Fruit fly (Drosophila melanogaster) whole organism, adult: ENCODE results near the gene mu2.

Source experiments
- CG11617 ChIP-seq: fragments of 200-800 bp; sonication (Bioruptor generic); optimal IDR thresholded peaks from 2 replicates; lab custom pipeline; 2017; ENCODE audit warnings: mild to moderate bottlenecking, missing biosample characterization, missing genetic modification reagents, missing genetic modification characterization
- CG12768 ChIP-seq: fragments of 200-800 bp; sonication (Bioruptor generic); optimal IDR thresholded peaks from 2 replicates; lab custom pipeline; 2017; ENCODE audit warnings: missing biosample characterization, missing genetic modification characterization, mild to moderate bottlenecking, moderate library complexity, missing genetic modification reagents
- CG14711 ChIP-seq: fragments of 200-800 bp; sonication (Bioruptor generic); optimal IDR thresholded peaks from 2 replicates; lab custom pipeline; 2018; ENCODE audit warnings: missing biosample characterization, mild to moderate bottlenecking, missing genetic modification characterization, moderate library complexity
- CG1620 ChIP-seq: fragments of 200-800 bp; sonication (Bioruptor generic); optimal IDR thresholded peaks from 2 replicates; lab custom pipeline; 2016; ENCODE audit warnings: missing biosample characterization, missing genetic modification characterization
- CG33017 ChIP-seq: fragments of 200-800 bp; sonication (Bioruptor generic); optimal IDR thresholded peaks from 2 replicates; lab custom pipeline; 2018; ENCODE audit warnings: missing biosample characterization, mild to moderate bottlenecking, missing genetic modification characterization, moderate library complexity
- CG5204 ChIP-seq: fragments of 200-800 bp; sonication (Bioruptor generic); optimal IDR thresholded peaks from 2 replicates; lab custom pipeline; 2016; ENCODE audit warnings: missing biosample characterization, missing genetic modification characterization
- CG7045 ChIP-seq: fragments of 200-800 bp; sonication (Bioruptor generic); optimal IDR thresholded peaks from 2 replicates; lab custom pipeline; 2017; ENCODE audit warnings: missing biosample characterization, mild to moderate bottlenecking, missing genetic modification characterization
- CG7101 ChIP-seq: fragments of 200-800 bp; sonication (Bioruptor generic); optimal IDR thresholded peaks from 2 replicates; lab custom pipeline; 2018; ENCODE audit warnings: missing biosample characterization, mild to moderate bottlenecking, missing genetic modification characterization, moderate library complexity
- Clk ChIP-seq: fragments of 200-800 bp; sonication (Bioruptor generic); optimal IDR thresholded peaks from 2 replicates; lab custom pipeline; 2017; ENCODE audit warnings: missing biosample characterization, missing genetic modification characterization
- Crg-1 ChIP-seq: fragments of 200-800 bp; sonication (Bioruptor generic); optimal IDR thresholded peaks from 2 replicates; lab custom pipeline; 2016; ENCODE audit warnings: missing biosample characterization, missing genetic modification characterization
- Hr96 ChIP-seq: fragments of 200-800 bp; sonication (Bioruptor generic); optimal IDR thresholded peaks from 2 replicates; lab custom pipeline; 2016; ENCODE audit warnings: missing biosample characterization, missing genetic modification characterization
- Mnt ChIP-seq: fragments of 200-800 bp; sonication (Bioruptor generic); optimal IDR thresholded peaks from 2 replicates; lab custom pipeline; 2016; ENCODE audit warnings: missing biosample characterization, mild to moderate bottlenecking, missing genetic modification characterization
- bab1 ChIP-seq: fragments of 200-800 bp; sonication (Bioruptor generic); optimal IDR thresholded peaks from 3 replicates; lab custom pipeline; 2019; ENCODE audit warnings: missing biosample characterization, mild to moderate bottlenecking, missing genetic modification characterization, moderate library complexity
- cic ChIP-seq: fragments of 200-800 bp; sonication (Bioruptor generic); optimal IDR thresholded peaks from 2 replicates; lab custom pipeline; 2017; ENCODE audit warnings: missing biosample characterization, mild to moderate bottlenecking, missing genetic modification characterization, moderate library complexity
- cnc ChIP-seq, 2 experiments: fragments of >200 bp; optimal IDR thresholded peaks; 2 replicates each; lab custom pipeline; 2017
- kay ChIP-seq: fragments of 200-800 bp; sonication (Bioruptor generic); peaks from one replicate; lab custom pipeline; 2016; ENCODE audit warnings: missing biosample characterization, missing genetic modification characterization, borderline replicate concordance
- ovo ChIP-seq: fragments of 200-800 bp; sonication (Bioruptor generic); optimal IDR thresholded peaks from 2 replicates; lab custom pipeline; 2016; ENCODE audit warnings: missing biosample characterization, missing genetic modification characterization
- pad ChIP-seq: fragments of 200-800 bp; sonication (Bioruptor generic); optimal IDR thresholded peaks from 3 replicates; lab custom pipeline; 2017; ENCODE audit warnings: missing biosample characterization, missing genetic modification characterization, mild to moderate bottlenecking, moderate library complexity, missing genetic modification reagents
- tj ChIP-seq: fragments of 200-800 bp; sonication (Bioruptor generic); optimal IDR thresholded peaks from 3 replicates; lab custom pipeline; 2017; ENCODE audit warnings: missing biosample characterization, mild to moderate bottlenecking, missing genetic modification characterization, moderate library complexity
- toe ChIP-seq: fragments of 200-800 bp; sonication (Bioruptor generic); optimal IDR thresholded peaks from 2 replicates; lab custom pipeline; 2016; ENCODE audit warnings: missing biosample characterization, missing genetic modification characterization

mu2 gene

dm6 chr3L:1939983-1940504 lies 7.2 kb downstream of the mu2 start:
- TF ChIP-seq Crg-1 (GFP tag; lab: Kevin White, UChicago) (no peak), CG7101 (no peak)

DNA sequence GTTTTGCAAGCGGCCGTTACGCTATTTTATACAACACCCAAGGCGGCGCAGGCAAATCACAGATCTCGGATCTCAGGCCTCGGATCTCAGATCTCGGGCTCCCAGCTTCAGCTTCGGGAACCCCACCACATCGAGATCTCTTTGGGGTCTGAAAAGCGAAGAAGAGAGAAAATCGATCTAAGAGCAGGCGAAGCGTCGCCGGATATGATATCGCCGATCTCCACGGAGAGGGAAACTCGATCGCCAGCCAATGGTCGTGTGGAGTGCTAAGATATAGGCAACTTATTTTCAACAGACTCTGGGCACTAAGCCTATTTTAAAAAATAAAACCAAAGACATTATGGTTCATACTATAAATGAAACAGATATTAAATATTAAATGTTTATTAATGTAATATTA lies 8.5 kb downstream of the mu2 start, which contains the start of the genes CG46523 and CG5687:
TSS of gene CG46523 (minus strand) at position 337 of the 400 bp plus-strand sequence.
TSS of gene CG5687 (minus strand) at position 337 of the 400 bp plus-strand sequence.
- no peak for TF ChIP-seq CG12768 (GFP tag; lab: Kevin White, UChicago)
- no peak for TF ChIP-seq CG14711 (tag; lab: Kevin White, UChicago)
- TF ChIP-seq tj (GFP tag; lab: Kevin White, UChicago), result no peak
- TF ChIP-seq CG33017 (tag; lab: Kevin White, UChicago), result no peak
- no peak for TF ChIP-seq cnc (optimal IDR thresholded peaks at IDR 0.05; lab: Kevin White, UChicago)
- TF ChIP-seq CG1620 (GFP tag; lab: Kevin White, UChicago), result no peak
- no peak for TF ChIP-seq Clk (GFP tag; lab: Kevin White, UChicago)

DNA sequence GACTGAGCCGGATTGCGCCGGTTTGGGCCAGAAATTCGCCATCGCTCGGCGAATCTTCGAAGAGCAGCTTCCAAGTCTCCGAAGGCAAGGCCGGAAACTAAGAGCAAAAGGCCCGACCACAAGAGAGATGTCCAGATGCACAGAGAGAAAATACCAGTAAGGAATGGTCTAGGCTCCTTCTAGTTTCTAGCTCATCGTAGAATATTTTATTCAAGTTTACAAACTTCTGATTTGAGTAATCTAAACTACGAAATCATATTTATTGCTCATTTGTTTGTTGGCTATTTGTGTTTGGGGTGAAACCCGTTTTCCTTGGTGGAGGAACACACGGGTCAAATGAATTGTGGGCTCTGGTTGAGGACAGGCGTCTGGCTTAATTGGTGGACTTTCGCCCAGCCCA lies 9.8 kb downstream of the mu2 start:
- TF ChIP-seq ovo, result no peak
- no peak for TF ChIP-seq CG1620 (GFP tag; lab: Kevin White, UChicago)
- TF ChIP-seq Hr96 (GFP tag; lab: Kevin White, UChicago), result no peak
- no peak for TF ChIP-seq Clk (GFP tag; lab: Kevin White, UChicago)
- TF ChIP-seq CG7045 (GFP tag; lab: Kevin White, UChicago), result no peak
- no peak for TF ChIP-seq bab1
- TF ChIP-seq CG33017 (tag; lab: Kevin White, UChicago), result no peak
- no peak for TF ChIP-seq Mnt (GFP tag; lab: Kevin White, UChicago)
- TF ChIP-seq CG14711 (tag; lab: Kevin White, UChicago), result no peak
- TF ChIP-seq pad (GFP tag; lab: Kevin White, UChicago), result no peak
- TF ChIP-seq CG11617 (GFP tag; lab: Kevin White, UChicago), result no peak
- no peak for TF ChIP-seq CG5204 (GFP tag; lab: Kevin White, UChicago)
- no peak for TF ChIP-seq tj (GFP tag; lab: Kevin White, UChicago)

dm6 chr3L:1928959-1929358 lies 18.3 kb downstream of the mu2 start:
- TF ChIP-seq CG11617 (GFP tag; lab: Kevin White, UChicago) (no peak), CG7101 (no peak), bab1 (no peak), Hr96 (GFP tag; lab: Kevin White, UChicago) (no peak), toe (GFP tag; lab: Kevin White, UChicago) (no peak), cic (GFP tag; lab: Kevin White, UChicago) (no peak), CG33017 (tag; lab: Kevin White, UChicago) (no peak), CG12768 (GFP tag; lab: Kevin White, UChicago) (no peak), tj (GFP tag; lab: Kevin White, UChicago) (no peak), Mnt (GFP tag; lab: Kevin White, UChicago) (no peak), cnc (optimal IDR thresholded peaks at IDR 0.05; lab: Kevin White, UChicago) (no peak), CG14711 (tag; lab: Kevin White, UChicago) (no peak)

DNA sequence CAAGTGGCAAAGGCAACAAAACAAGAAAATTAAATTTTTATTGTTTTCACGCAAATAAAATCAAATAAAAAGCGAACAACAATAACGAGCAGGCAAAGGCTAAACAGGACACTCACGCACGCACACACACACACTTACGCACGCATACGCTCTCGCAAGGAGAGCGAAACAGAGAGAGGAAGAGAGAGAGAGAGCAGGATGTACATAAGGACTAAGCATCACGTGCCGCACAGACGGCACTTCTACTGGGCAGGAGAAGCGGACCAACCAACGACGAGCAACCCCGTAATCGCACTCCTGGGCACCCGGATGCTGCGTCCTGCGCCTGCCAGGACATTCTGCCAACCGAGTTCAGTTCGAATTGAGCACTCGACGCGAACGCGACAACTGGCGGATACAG lies 26.3 kb downstream of the mu2 start, which contains the start of gene Dbx:
TSS of gene Dbx (plus strand) at position 365 of the 400 bp plus-strand sequence.
- TF ChIP-seq CG14711 (tag; lab: Kevin White, UChicago) (no peak), Hr96 (GFP tag; lab: Kevin White, UChicago) (no peak), CG11617 (GFP tag; lab: Kevin White, UChicago) (no peak), toe (GFP tag; lab: Kevin White, UChicago) (no peak), cnc (optimal IDR thresholded peaks at IDR 0.05; lab: Kevin White, UChicago) (no peak), CG12768 (GFP tag; lab: Kevin White, UChicago) (no peak)

DNA sequence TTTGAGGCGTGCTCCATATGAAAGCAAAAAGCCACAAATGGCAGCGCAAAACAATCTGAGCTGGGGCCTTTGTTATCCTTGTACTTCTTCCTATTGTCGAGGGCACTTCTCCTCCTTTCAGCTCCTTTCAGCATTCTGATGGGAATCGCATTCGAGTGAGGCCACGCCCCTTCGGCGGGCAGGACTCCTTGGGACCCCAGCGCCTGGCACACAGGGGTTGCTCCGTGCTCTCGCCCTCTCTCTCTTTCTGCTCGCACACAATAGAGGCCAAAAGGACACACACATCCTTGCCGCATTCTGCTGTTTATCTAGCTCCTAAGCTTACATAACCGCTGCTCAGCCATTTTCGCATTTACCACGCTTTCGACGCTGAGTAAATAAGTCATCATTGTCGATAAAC lies 27.2 kb downstream of the mu2 start:
- TF ChIP-seq ovo (no peak), CG7101 (no peak), Mnt (GFP tag; lab: Kevin White, UChicago) (no peak), cnc (optimal IDR thresholded peaks at IDR 0.05; lab: Kevin White, UChicago) (no peak), CG11617 (GFP tag; lab: Kevin White, UChicago) (no peak), bab1 (no peak), kay (no peak), toe (GFP tag; lab: Kevin White, UChicago) (no peak), CG12768 (GFP tag; lab: Kevin White, UChicago) (no peak), cic (GFP tag; lab: Kevin White, UChicago) (no peak), Crg-1 (GFP tag; lab: Kevin White, UChicago) (no peak), CG5204 (GFP tag; lab: Kevin White, UChicago) (no peak), CG14711 (tag; lab: Kevin White, UChicago) (no peak), CG7045 (GFP tag; lab: Kevin White, UChicago) (no peak)

DNA sequence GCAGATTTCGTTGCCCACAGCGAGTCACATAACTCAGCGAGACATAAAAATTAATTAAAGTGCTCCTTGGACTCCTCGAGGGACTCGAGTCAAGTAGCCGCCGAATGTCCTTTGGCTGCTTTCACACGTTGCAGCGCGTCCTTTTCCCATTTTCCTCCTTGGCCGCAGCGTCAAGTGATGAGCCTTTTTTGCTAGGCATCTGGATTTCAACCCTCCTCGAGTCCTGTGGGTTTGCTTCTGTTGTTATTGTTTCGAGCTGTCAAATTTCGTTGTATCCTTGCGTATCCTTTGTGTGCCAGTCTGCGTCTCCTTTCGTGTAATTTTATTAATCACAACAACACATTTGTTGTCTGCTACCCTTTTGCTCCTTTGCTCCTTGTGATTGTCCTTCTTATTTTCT lies 30.7 kb downstream of the mu2 start:
- no peak for TF ChIP-seq bab1
- TF ChIP-seq Hr96 (GFP tag; lab: Kevin White, UChicago), result no peak
- TF ChIP-seq CG14711 (tag; lab: Kevin White, UChicago), result no peak
- TF ChIP-seq kay, result no peak
- no peak for TF ChIP-seq CG11617 (GFP tag; lab: Kevin White, UChicago)
- TF ChIP-seq ovo, result no peak
- TF ChIP-seq CG33017 (tag; lab: Kevin White, UChicago), result no peak
- no peak for TF ChIP-seq CG12768 (GFP tag; lab: Kevin White, UChicago)
- TF ChIP-seq CG7101, result no peak
- TF ChIP-seq CG1620 (GFP tag; lab: Kevin White, UChicago), result no peak
- TF ChIP-seq Crg-1 (GFP tag; lab: Kevin White, UChicago), result no peak
- TF ChIP-seq pad (GFP tag; lab: Kevin White, UChicago), result no peak
- no peak for TF ChIP-seq cic (GFP tag; lab: Kevin White, UChicago)
- TF ChIP-seq toe (GFP tag; lab: Kevin White, UChicago), result no peak
- no peak for TF ChIP-seq Mnt (GFP tag; lab: Kevin White, UChicago)
- no peak for TF ChIP-seq tj (GFP tag; lab: Kevin White, UChicago)
- no peak for TF ChIP-seq Clk (GFP tag; lab: Kevin White, UChicago)
- no peak for TF ChIP-seq cnc (optimal IDR thresholded peaks at IDR 0.05; lab: Kevin White, UChicago)
- no peak for TF ChIP-seq CG5204 (GFP tag; lab: Kevin White, UChicago)
